Worm (Caenorhabditis elegans) whole organism, L2 larva: ENCODE results near the gene asp-14.

Source experiments
- ZK546.5 ChIP-seq: sonication (generic microtip); optimal IDR thresholded peaks from 2 replicates; lab custom pipeline; 2017; ENCODE audit warnings: missing biosample characterization, missing genetic modification characterization
- ama-1 ChIP-seq: fragments of 150-350 bp; optimal IDR thresholded peaks from 2 replicates; lab custom pipeline; 2018; ENCODE audit warnings: inconsistent platforms
- blmp-1 ChIP-seq: sonication (generic microtip); optimal IDR thresholded peaks from 2 replicates; lab custom pipeline; 2017; ENCODE audit warnings: missing genetic modification characterization, mild to moderate bottlenecking, missing compliant biosample characterization, antibody characterized with exemption, moderate library complexity; ENCODE audit not compliant: insufficient read depth
- egl-27 ChIP-seq: sonication (generic microtip); optimal IDR thresholded peaks from 3 replicates; lab custom pipeline; 2017; ENCODE audit warnings: missing biosample characterization, missing genetic modification reagents, missing genetic modification characterization
- nhr-12 ChIP-seq: fragments of 150-350 bp; optimal IDR thresholded peaks from 2 replicates; lab custom pipeline; 2014; ENCODE audit warnings: missing biosample characterization, missing genetic modification characterization
- nhr-21 ChIP-seq: fragments of 150-350 bp; optimal IDR thresholded peaks from 2 replicates; lab custom pipeline; 2014; ENCODE audit warnings: missing biosample characterization, missing genetic modification characterization
- unc-62 ChIP-seq: fragments of 150-350 bp; optimal IDR thresholded peaks from 2 replicates; lab custom pipeline; 2014; ENCODE audit warnings: missing biosample characterization, missing genetic modification reagents, missing genetic modification characterization

DNA sequence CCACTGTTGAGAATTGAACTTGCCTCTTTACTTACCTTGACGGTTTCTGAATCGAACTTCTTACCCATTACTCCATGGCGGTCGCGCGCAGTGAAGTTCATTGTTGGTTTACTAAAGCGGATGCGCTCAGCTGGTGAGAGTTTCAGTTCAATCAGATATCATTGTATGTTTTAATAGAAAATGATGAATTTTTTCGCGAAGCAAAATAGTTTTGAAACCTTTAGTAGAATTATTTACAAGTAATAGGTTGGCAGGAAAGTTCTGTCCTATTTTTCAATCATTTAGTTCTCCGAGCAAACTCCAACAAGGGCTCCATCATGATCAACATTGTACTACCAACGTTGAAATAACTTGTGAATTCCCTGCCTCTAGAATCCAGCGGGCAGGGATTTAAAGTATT lies 21.0 kb upstream of the asp-14 start, which contains the start of gene C15B12.3:
- TF ChIP-seq blmp-1 (tag; lab: Kevin White, UChicago) = no peak
- no peak for TF ChIP-seq nhr-21 (tag; lab: Kevin White, UChicago)
- TF ChIP-seq nhr-12 = no peak
- no peak for TF ChIP-seq unc-62 (GFP tag; lab: Kevin White, UChicago)
- TF ChIP-seq ZK546.5 = no peak
- TF ChIP-seq egl-27 (tag; lab: Kevin White, UChicago) = no peak
- no peak for TF ChIP-seq ama-1 (lab: Kevin White, UChicago)
